Fruit fly (Drosophila melanogaster) whole organism: Measurements from ENCODE around the gene LManII.

Source experiments
- CG8478 ChIP-seq: fragments of >200 bp; optimal IDR thresholded peaks from 2 replicates; lab custom pipeline; 2018; ENCODE audit warnings: inconsistent platforms
- Dll ChIP-seq: fragments of >200 bp; optimal IDR thresholded peaks from 2 replicates; lab custom pipeline; 2017
- pan ChIP-seq: fragments of >200 bp; optimal IDR thresholded peaks from 2 replicates; lab custom pipeline; 2017
- psq ChIP-seq: fragments of >200 bp; optimal IDR thresholded peaks from 2 replicates; lab custom pipeline; 2017
- usp ChIP-seq: fragments of >200 bp; optimal IDR thresholded peaks from 2 replicates; lab custom pipeline; 2017; ENCODE audit warnings: missing biosample characterization, missing genetic modification characterization, mixed read lengths

dm6 chr2L:10408122-10408576 is 49.3 kb upstream of the LManII start, which contains the start of the genes Ip259 and RpS27A:
- TF ChIP-seq Dll (lab: Kevin White, UChicago) (no peak), pan (no peak), psq (no peak), usp (GFP tag; lab: Kevin White, UChicago) (no peak), CG8478 (no peak)
